Worm (Caenorhabditis elegans) whole organism, late embryonic: ENCODE measurements around the gene ZC53.2.

ENCODE experiments used
- C08G9.2 ChIP-seq: sonication (generic microtip); optimal IDR thresholded peaks from 2 replicates; lab custom pipeline; 2016; ENCODE audit warnings: mild to moderate bottlenecking, missing genetic modification characterization, moderate library complexity, missing compliant biosample characterization
- C38D4.7 ChIP-seq: fragments of 200-800 bp; sonication (Bioruptor generic); optimal IDR thresholded peaks from 2 replicates; lab custom pipeline; 2018; ENCODE audit warnings: mild to moderate bottlenecking, missing genetic modification characterization, moderate library complexity, missing compliant biosample characterization
- F13H6.1 ChIP-seq: sonication (generic microtip); optimal IDR thresholded peaks from 2 replicates; lab custom pipeline; 2016; ENCODE audit warnings: missing genetic modification characterization, missing compliant biosample characterization
- K02D7.2 ChIP-seq: sonication (generic microtip); optimal IDR thresholded peaks from 2 replicates; lab custom pipeline; 2017; ENCODE audit warnings: mild to moderate bottlenecking, missing genetic modification characterization, missing compliant biosample characterization
- K09A11.1 ChIP-seq: sonication (generic microtip); optimal IDR thresholded peaks from 2 replicates; lab custom pipeline; 2017; ENCODE audit warnings: antibody characterized with exemption, mild to moderate bottlenecking, missing genetic modification characterization, missing compliant biosample characterization; ENCODE audit not compliant: insufficient read depth
- ahr-1 ChIP-seq: sonication (generic microtip); optimal IDR thresholded peaks from 2 replicates; lab custom pipeline; 2016; ENCODE audit warnings: missing genetic modification characterization, missing compliant biosample characterization
- ama-1 ChIP-seq: fragments of 150-350 bp; optimal IDR thresholded peaks from 2 replicates; lab custom pipeline; 2014
- ceh-14 ChIP-seq: sonication (generic microtip); optimal IDR thresholded peaks from 2 replicates; lab custom pipeline; 2016; ENCODE audit warnings: missing genotype, missing genetic modification characterization, missing compliant biosample characterization
- ceh-18 ChIP-seq: sonication (generic microtip); optimal IDR thresholded peaks from 2 replicates; lab custom pipeline; 2016; ENCODE audit warnings: missing genetic modification characterization, missing compliant biosample characterization
- ceh-19 ChIP-seq: fragments of 200-800 bp; sonication (Bioruptor generic); optimal IDR thresholded peaks from 2 replicates; lab custom pipeline; 2018; ENCODE audit warnings: mild to moderate bottlenecking, missing genetic modification characterization, missing compliant biosample characterization
- ceh-2 ChIP-seq: sonication (generic microtip); optimal IDR thresholded peaks from 2 replicates; lab custom pipeline; 2016; ENCODE audit warnings: missing genotype, missing genetic modification characterization, missing compliant biosample characterization
- ceh-22 ChIP-seq: sonication (generic microtip); optimal IDR thresholded peaks from 2 replicates; lab custom pipeline; 2017; ENCODE audit warnings: missing biosample characterization, missing genetic modification characterization
- ceh-31 ChIP-seq: sonication (generic microtip); optimal IDR thresholded peaks from 2 replicates; lab custom pipeline; 2016; ENCODE audit warnings: missing genetic modification characterization, missing compliant biosample characterization
- ceh-48 ChIP-seq: sonication (generic microtip); optimal IDR thresholded peaks from 2 replicates; lab custom pipeline; 2016; ENCODE audit warnings: missing genetic modification characterization, inconsistent platforms, missing compliant biosample characterization
- ceh-6 ChIP-seq: fragments of 200-800 bp; sonication (Bioruptor generic); optimal IDR thresholded peaks from 2 replicates; lab custom pipeline; 2018; ENCODE audit warnings: mild to moderate bottlenecking, missing genetic modification characterization, missing compliant biosample characterization
- che-1 ChIP-seq: sonication (generic microtip); optimal IDR thresholded peaks from 2 replicates; lab custom pipeline; 2016; ENCODE audit warnings: mild to moderate bottlenecking, missing genetic modification characterization, missing compliant biosample characterization
- dmd-4 ChIP-seq: sonication (generic microtip); optimal IDR thresholded peaks from 2 replicates; lab custom pipeline; 2016; ENCODE audit warnings: borderline replicate concordance, missing genetic modification characterization, missing compliant biosample characterization
- dve-1 ChIP-seq: sonication (generic microtip); optimal IDR thresholded peaks from 2 replicates; lab custom pipeline; 2017; ENCODE audit warnings: antibody characterized with exemption, mild to moderate bottlenecking, missing genetic modification characterization, missing compliant biosample characterization
- elt-4 ChIP-seq: sonication (generic microtip); optimal IDR thresholded peaks from 2 replicates; lab custom pipeline; 2016; ENCODE audit warnings: missing genetic modification characterization, missing compliant biosample characterization
- ets-4 ChIP-seq: sonication (generic microtip); optimal IDR thresholded peaks from 2 replicates; lab custom pipeline; 2016; ENCODE audit warnings: missing genetic modification characterization, missing compliant biosample characterization
- fax-1 ChIP-seq: sonication (generic microtip); optimal IDR thresholded peaks from 2 replicates; lab custom pipeline; 2016; ENCODE audit warnings: missing genotype, missing genetic modification characterization, missing compliant biosample characterization
- fkh-10 ChIP-seq: fragments of 150-350 bp; optimal IDR thresholded peaks from 2 replicates; lab custom pipeline; 2014; ENCODE audit warnings: missing biosample characterization, missing genetic modification reagents, missing genetic modification characterization
- gmeb-2 ChIP-seq: sonication (generic microtip); optimal IDR thresholded peaks from 2 replicates; lab custom pipeline; 2016; ENCODE audit warnings: missing genetic modification characterization, inconsistent platforms, missing compliant biosample characterization
- hlh-15 ChIP-seq: sonication (generic microtip); optimal IDR thresholded peaks from 2 replicates; lab custom pipeline; 2016; ENCODE audit warnings: missing genetic modification characterization, missing compliant biosample characterization
- hlh-30 ChIP-seq: sonication (generic microtip); optimal IDR thresholded peaks from 2 replicates; lab custom pipeline; 2017; ENCODE audit warnings: antibody characterized with exemption, missing genetic modification characterization, missing compliant biosample characterization; ENCODE audit not compliant: insufficient read depth
- hlh-6 ChIP-seq: sonication (generic microtip); optimal IDR thresholded peaks from 2 replicates; lab custom pipeline; 2016; ENCODE audit warnings: missing genotype, missing genetic modification characterization, missing compliant biosample characterization
- lin-11 ChIP-seq: fragments of 200-800 bp; sonication (Bioruptor generic); optimal IDR thresholded peaks from 2 replicates; lab custom pipeline; 2018; ENCODE audit warnings: mild to moderate bottlenecking, missing genetic modification characterization, missing compliant biosample characterization
- madf-2 ChIP-seq: sonication (generic microtip); optimal IDR thresholded peaks from 2 replicates; lab custom pipeline; 2017; ENCODE audit warnings: missing genetic modification characterization, missing compliant biosample characterization
- mec-3 ChIP-seq: sonication (generic microtip); optimal IDR thresholded peaks from 2 replicates; lab custom pipeline; 2016; ENCODE audit warnings: borderline replicate concordance, missing genetic modification characterization, missing compliant biosample characterization
- nfya-1 ChIP-seq: sonication (generic microtip); optimal IDR thresholded peaks from 2 replicates; lab custom pipeline; 2017; ENCODE audit warnings: missing genetic modification characterization, mild to moderate bottlenecking, missing compliant biosample characterization, antibody characterized with exemption, moderate library complexity
- nhr-11 ChIP-seq: fragments of 150-350 bp; optimal IDR thresholded peaks from 2 replicates; lab custom pipeline; 2014; ENCODE audit warnings: missing biosample characterization, missing genetic modification characterization
- nhr-232 ChIP-seq: sonication (generic microtip); optimal IDR thresholded peaks from 2 replicates; lab custom pipeline; 2016; ENCODE audit warnings: missing genetic modification characterization, missing compliant biosample characterization
- npax-4 ChIP-seq: sonication (generic microtip); optimal IDR thresholded peaks from 2 replicates; lab custom pipeline; 2016; ENCODE audit warnings: missing genetic modification characterization, missing compliant biosample characterization
- pag-3 ChIP-seq: sonication (generic microtip); optimal IDR thresholded peaks from 2 replicates; lab custom pipeline; 2016; ENCODE audit warnings: missing compliant biosample characterization, missing genetic modification characterization, borderline replicate concordance
- pros-1 ChIP-seq: fragments of 150-350 bp; optimal IDR thresholded peaks from 2 replicates; lab custom pipeline; 2014; ENCODE audit warnings: missing biosample characterization, missing genetic modification reagents, missing genetic modification characterization
- ref-2 ChIP-seq: sonication (generic microtip); optimal IDR thresholded peaks from 2 replicates; lab custom pipeline; 2016; ENCODE audit warnings: missing genetic modification characterization, missing compliant biosample characterization
- sdc-2 ChIP-seq: sonication (generic microtip); optimal IDR thresholded peaks from 2 replicates; lab custom pipeline; 2016; ENCODE audit warnings: missing genotype, missing genetic modification characterization, missing compliant biosample characterization
- tbx-2 ChIP-seq: sonication (generic microtip); optimal IDR thresholded peaks from 2 replicates; lab custom pipeline; 2016; ENCODE audit warnings: missing genetic modification characterization, missing compliant biosample characterization
- tbx-7 ChIP-seq: sonication (generic microtip); optimal IDR thresholded peaks from 2 replicates; lab custom pipeline; 2016; ENCODE audit warnings: missing genotype, missing genetic modification characterization, missing compliant biosample characterization
- ttx-3 ChIP-seq: sonication (generic microtip); optimal IDR thresholded peaks from 2 replicates; lab custom pipeline; 2016; ENCODE audit warnings: missing genetic modification reagents, missing genetic modification characterization, missing compliant biosample characterization
- unc-42 ChIP-seq: sonication (generic microtip); optimal IDR thresholded peaks from 2 replicates; lab custom pipeline; 2016; ENCODE audit warnings: missing genotype, missing genetic modification characterization, missing compliant biosample characterization
- unc-55 ChIP-seq: sonication (generic microtip); optimal IDR thresholded peaks from 2 replicates; lab custom pipeline; 2017; ENCODE audit warnings: missing biosample characterization, missing genetic modification reagents, missing genetic modification characterization
- unc-86 ChIP-seq: sonication (generic microtip); optimal IDR thresholded peaks from 2 replicates; lab custom pipeline; 2016; ENCODE audit warnings: missing genetic modification characterization, missing compliant biosample characterization
- zip-5 ChIP-seq: sonication (generic microtip); optimal IDR thresholded peaks from 2 replicates; lab custom pipeline; 2016; ENCODE audit warnings: missing genetic modification characterization, missing compliant biosample characterization

The ZC53.2 gene

DNA sequence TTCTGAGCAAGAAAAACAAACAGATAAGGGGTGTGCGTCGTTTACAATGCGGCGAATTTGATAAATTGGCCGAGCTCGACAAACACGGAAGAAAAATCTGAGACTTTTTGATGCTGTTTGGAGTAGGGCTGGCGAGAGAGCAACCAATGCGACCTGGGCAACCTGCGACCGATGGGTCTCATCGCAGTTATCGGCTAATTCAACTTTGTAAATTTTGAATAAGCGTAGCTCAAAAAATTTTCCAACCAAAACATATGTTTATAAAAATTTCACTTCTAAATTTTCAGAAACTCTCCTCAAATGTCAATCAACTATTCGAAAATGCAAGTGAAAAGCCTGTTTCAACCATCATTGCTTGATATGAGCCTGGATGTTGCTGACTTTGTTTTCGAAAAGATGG lies 32.2 kb downstream of the ZC53.2 start, which contains the start of gene B0294.3:
Gene B0294.3 (plus strand): TSS at position 301 of the 400 bp plus-strand sequence.
- TF ChIP-seq ttx-3 (tag; lab: Kevin White, UChicago): no peak
- TF ChIP-seq mec-3 (tag; lab: Kevin White, UChicago): no peak
- TF ChIP-seq ahr-1 (tag; lab: Kevin White, UChicago): no peak
- no peak for TF ChIP-seq tbx-7 (tag; lab: Kevin White, UChicago)
- no peak for TF ChIP-seq fax-1 (tag; lab: Kevin White, UChicago)
- no peak for TF ChIP-seq che-1 (tag; lab: Kevin White, UChicago)
- TF ChIP-seq lin-11: no peak
- no peak for TF ChIP-seq tbx-2 (tag; lab: Kevin White, UChicago)
- no peak for TF ChIP-seq nhr-232 (tag; lab: Kevin White, UChicago)
- no peak for TF ChIP-seq madf-2 (tag; lab: Kevin White, UChicago)
- no peak for TF ChIP-seq dve-1 (tag; lab: Kevin White, UChicago)
- no peak for TF ChIP-seq zip-5 (tag; lab: Kevin White, UChicago)
- TF ChIP-seq hlh-15 (tag; lab: Kevin White, UChicago): no peak
- TF ChIP-seq fkh-10 (GFP tag; lab: Kevin White, UChicago): no peak
- no peak for TF ChIP-seq hlh-6 (tag; lab: Kevin White, UChicago)
- no peak for TF ChIP-seq nhr-11 (tag; lab: Kevin White, UChicago)
- no peak for TF ChIP-seq hlh-30
- TF ChIP-seq ceh-22 (tag; lab: Kevin White, UChicago): no peak
- no peak for TF ChIP-seq ceh-14
- TF ChIP-seq ama-1 (lab: Kevin White, UChicago): no peak

DNA sequence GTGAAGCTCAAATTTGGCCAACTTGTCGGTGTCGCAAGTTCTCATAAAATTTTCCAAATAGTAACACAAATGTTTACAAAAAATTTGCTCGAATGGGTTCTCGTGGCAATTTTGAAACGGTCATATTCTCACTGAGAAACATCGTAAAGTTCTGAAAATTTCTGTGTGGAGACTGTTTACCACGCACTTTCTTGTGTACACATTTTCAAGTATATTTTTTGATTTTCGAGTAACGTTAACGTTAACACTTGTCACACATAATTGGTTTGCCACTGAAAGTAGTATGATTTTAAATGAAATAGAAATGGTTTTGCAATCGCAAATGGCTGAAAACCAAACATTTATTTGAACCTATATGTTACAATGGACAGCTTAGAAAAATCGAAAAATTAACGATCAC lies 33.2 kb downstream of the ZC53.2 start:
- no peak for TF ChIP-seq ceh-14
- TF ChIP-seq ceh-22 (tag; lab: Kevin White, UChicago): no peak
- TF ChIP-seq C08G9.2: no peak
- no peak for TF ChIP-seq hlh-30
- no peak for TF ChIP-seq C38D4.7 (GFP tag; lab: Kevin White, UChicago)
- no peak for TF ChIP-seq ceh-31 (tag; lab: Kevin White, UChicago)
- TF ChIP-seq elt-4: no peak
- no peak for TF ChIP-seq hlh-6 (tag; lab: Kevin White, UChicago)
- no peak for TF ChIP-seq pros-1 (tag; lab: Kevin White, UChicago)
- TF ChIP-seq ceh-48: no peak
- no peak for TF ChIP-seq gmeb-2 (tag; lab: Kevin White, UChicago)
- TF ChIP-seq unc-42 (tag; lab: Kevin White, UChicago): no peak
- TF ChIP-seq tbx-7 (tag; lab: Kevin White, UChicago): no peak
- no peak for TF ChIP-seq K02D7.2 (tag; lab: Kevin White, UChicago)
- no peak for TF ChIP-seq nfya-1 (tag; lab: Kevin White, UChicago)
- no peak for TF ChIP-seq dve-1 (tag; lab: Kevin White, UChicago)
- no peak for TF ChIP-seq pag-3 (tag; lab: Kevin White, UChicago)

DNA sequence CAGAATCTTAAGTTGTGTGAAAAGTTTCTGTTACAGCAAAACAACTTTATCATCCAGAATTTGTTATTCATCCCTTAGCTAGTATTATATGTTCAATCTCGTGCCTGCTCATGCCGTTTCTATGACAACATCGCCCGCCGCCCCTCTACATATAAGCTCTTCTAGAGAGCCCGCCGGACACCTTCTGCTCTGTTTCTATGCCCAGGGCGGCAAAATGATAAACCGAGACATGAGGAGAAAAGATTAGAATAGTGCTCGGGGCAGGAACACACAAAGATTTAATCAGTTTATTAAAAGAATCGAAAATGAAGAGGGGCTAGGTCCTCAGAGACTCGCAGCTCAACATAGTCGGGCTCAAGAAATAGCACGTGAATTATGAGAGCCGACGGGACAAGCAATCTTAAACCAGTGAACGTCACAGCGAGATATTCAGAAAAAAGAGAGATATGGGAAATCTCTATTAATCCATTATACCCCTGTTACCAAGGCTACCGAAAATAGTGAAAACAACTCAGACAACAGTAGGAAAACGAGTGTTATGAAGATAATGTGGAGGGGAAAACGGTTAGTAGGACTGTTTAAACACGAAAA lies 35.5 kb downstream of the ZC53.2 start:
- peak; percentile 4 for TF ChIP-seq unc-42 (tag; lab: Kevin White, UChicago)
- peak; percentile 30 for TF ChIP-seq ceh-14
- TF ChIP-seq ceh-18 (tag; lab: Kevin White, UChicago): peak; percentile 18
- no peak for TF ChIP-seq unc-86 (tag; lab: Kevin White, UChicago)
- TF ChIP-seq tbx-2 (tag; lab: Kevin White, UChicago): peak; percentile 42
- TF ChIP-seq pag-3 (tag; lab: Kevin White, UChicago): no peak
- no peak for TF ChIP-seq ceh-6 (GFP tag; lab: Kevin White, UChicago)
- no peak for TF ChIP-seq hlh-6 (tag; lab: Kevin White, UChicago)
- peak; percentile 98 for TF ChIP-seq sdc-2 (tag; lab: Kevin White, UChicago)
- no peak for TF ChIP-seq madf-2 (tag; lab: Kevin White, UChicago)
- TF ChIP-seq, all 69 proteins: peak for 5

DNA sequence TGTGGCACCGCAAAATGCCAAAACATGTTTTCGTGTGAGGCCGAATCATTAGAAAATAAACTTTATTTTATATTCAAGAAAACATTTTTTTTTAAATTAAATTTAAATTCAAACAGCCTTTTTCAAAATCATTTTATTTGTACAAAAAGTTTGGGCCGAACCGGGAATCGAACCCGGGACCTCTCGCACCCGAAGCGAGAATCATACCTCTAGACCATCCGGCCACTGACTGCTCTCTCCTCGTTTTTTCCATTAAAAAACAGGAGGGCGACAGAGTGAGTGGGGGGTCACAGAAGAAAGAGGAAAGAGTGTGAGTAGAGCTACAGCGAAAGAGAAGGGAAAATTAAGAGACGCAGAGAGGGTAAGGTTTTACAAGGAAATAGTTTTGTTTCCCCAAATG lies 43.4 kb downstream of the ZC53.2 start:
- TF ChIP-seq zip-5 (tag; lab: Kevin White, UChicago) (peak; percentile 29), ceh-31 (tag; lab: Kevin White, UChicago) (no peak), npax-4 (tag; lab: Kevin White, UChicago) (peak; percentile 56), ceh-19 (GFP tag; lab: Kevin White, UChicago) (peak; percentile 82), ref-2 (tag; lab: Kevin White, UChicago) (peak; percentile 76), unc-55 (GFP tag; lab: Kevin White, UChicago) (no peak), ets-4 (no peak), ceh-6 (GFP tag; lab: Kevin White, UChicago) (peak; percentile 74), pros-1 (tag; lab: Kevin White, UChicago) (no peak), che-1 (tag; lab: Kevin White, UChicago) (peak; percentile 77), hlh-15 (tag; lab: Kevin White, UChicago) (peak; percentile 50), lin-11 (peak; percentile 60), F13H6.1 (no peak), fax-1 (tag; lab: Kevin White, UChicago) (peak; percentile 27), dmd-4 (no peak), fkh-10 (GFP tag; lab: Kevin White, UChicago) (no peak), unc-86 (tag; lab: Kevin White, UChicago) (peak; percentile 57), K09A11.1 (tag; lab: Kevin White, UChicago) (peak; percentile 61), ceh-2 (tag; lab: Kevin White, UChicago) (peak; percentile 61)
